Worm (Caenorhabditis elegans) whole organism, L4 larva: ENCODE data around the gene T04C9.3.

Source experiments
- Y48G9A.11 ChIP-seq: fragments of 200-800 bp; sonication (Bioruptor generic); IDR thresholded peaks from 2 replicates; pipeline ENCODE4 v1.3.6; 2022; ENCODE audit warnings: missing genetic modification reagents, missing genetic modification characterization, missing compliant biosample characterization
- aha-1 ChIP-seq: fragments of 150-350 bp; peaks from one replicate; lab custom pipeline; 2014; ENCODE audit warnings: missing biosample characterization, missing genetic modification characterization
- arid-1 ChIP-seq: fragments of 200-800 bp; sonication (Bioruptor generic); conservative IDR thresholded peaks from 2 replicates; pipeline ENCODE4 v1.3.6; 2022; ENCODE audit warnings: missing genetic modification reagents, missing genetic modification characterization, missing compliant biosample characterization
- ceh-20 ChIP-seq: fragments of 200-800 bp; sonication (Bioruptor generic); IDR thresholded peaks from 2 replicates; pipeline ENCODE4 v1.3.6; 2022; ENCODE audit warnings: missing genetic modification reagents, missing genetic modification characterization, missing compliant biosample characterization
- ceh-44 ChIP-seq: fragments of 200-800 bp; sonication (Bioruptor generic); IDR thresholded peaks from 2 replicates; pipeline ENCODE4 v1.3.6; 2022; ENCODE audit warnings: missing genetic modification reagents, missing genetic modification characterization, missing compliant biosample characterization
- ctbp-1 ChIP-seq: fragments of 200-800 bp; sonication (Bioruptor generic); IDR thresholded peaks from 2 replicates; pipeline ENCODE4 v1.3.6; 2022; ENCODE audit warnings: missing genetic modification reagents, missing genetic modification characterization, missing compliant biosample characterization
- daf-16 ChIP-seq, 3 experiments: sonication (generic microtip); optimal IDR thresholded peaks; 2 replicates each; lab custom pipeline; 2016 to 2017; ENCODE audit warnings: missing genetic modification characterization in 3 of 3, missing genetic modification reagents in 3 of 3, mild to moderate bottlenecking in 2 of 3, missing compliant biosample characterization in 2 of 3, missing biosample characterization in 1 of 3, moderate library complexity in 1 of 3
- dmd-6 ChIP-seq: fragments of 200-800 bp; sonication (Bioruptor generic); IDR thresholded peaks from 2 replicates; pipeline ENCODE4 v1.3.6; 2022; ENCODE audit warnings: missing genetic modification reagents, missing genetic modification characterization, missing compliant biosample characterization
- dmd-8 ChIP-seq: fragments of 200-800 bp; sonication (Bioruptor generic); IDR thresholded peaks from 2 replicates; pipeline ENCODE4 v1.3.6; 2022; ENCODE audit warnings: missing genetic modification characterization, missing compliant biosample characterization
- dpl-1 ChIP-seq: fragments of 150-350 bp; optimal IDR thresholded peaks from 2 replicates; lab custom pipeline; 2014; ENCODE audit warnings: missing biosample characterization, missing genetic modification reagents, missing genetic modification characterization
- dve-1 ChIP-seq: sonication (generic microtip); optimal IDR thresholded peaks from 2 replicates; lab custom pipeline; 2017; ENCODE audit warnings: antibody characterized with exemption, mild to moderate bottlenecking, missing genetic modification characterization, missing compliant biosample characterization; ENCODE audit not compliant: insufficient read depth
- egl-43 ChIP-seq: fragments of 200-800 bp; sonication (Bioruptor generic); IDR thresholded peaks from 2 replicates; pipeline ENCODE4 v1.3.6; 2022; ENCODE audit warnings: missing genetic modification reagents, missing genetic modification characterization, missing compliant biosample characterization
- hlh-30 ChIP-seq: sonication (generic microtip); optimal IDR thresholded peaks from 2 replicates; lab custom pipeline; 2017; ENCODE audit warnings: antibody characterized with exemption, mild to moderate bottlenecking, missing genetic modification characterization, missing compliant biosample characterization; ENCODE audit not compliant: insufficient read depth
- hmg-1.1 ChIP-seq: fragments of 200-800 bp; sonication (Bioruptor generic); IDR thresholded peaks from 2 replicates; pipeline ENCODE4 v1.3.6; 2022; ENCODE audit warnings: missing genetic modification reagents, missing genetic modification characterization, missing compliant biosample characterization
- jun-1 ChIP-seq: fragments of 150-350 bp; optimal IDR thresholded peaks from 2 replicates; lab custom pipeline; 2014; ENCODE audit warnings: missing biosample characterization, missing genetic modification reagents, missing genetic modification characterization
- lin-29 ChIP-seq: fragments of 200-800 bp; sonication (Bioruptor generic); IDR thresholded peaks from 2 replicates; pipeline ENCODE4 v1.3.6; 2022; ENCODE audit warnings: missing genetic modification reagents, missing genetic modification characterization, missing compliant biosample characterization
- lin-38 ChIP-seq: fragments of 200-800 bp; sonication (Bioruptor generic); IDR thresholded peaks from 2 replicates; pipeline ENCODE4 v1.3.6; 2022; ENCODE audit warnings: missing genetic modification reagents, missing genetic modification characterization, missing compliant biosample characterization
- lir-3 ChIP-seq: sonication (generic microtip); optimal IDR thresholded peaks from 2 replicates; lab custom pipeline; 2016; ENCODE audit warnings: mild to moderate bottlenecking, missing genetic modification characterization, missing compliant biosample characterization
- lsy-2 ChIP-seq, 2 experiments: fragments of 150-350 bp in 1 of 2; sonication (generic microtip) in 1 of 2; optimal IDR thresholded peaks; 2 replicates each; lab custom pipeline; 2014 to 2017; ENCODE audit warnings: missing biosample characterization in 2 of 2, missing genetic modification characterization in 2 of 2
- mes-2 ChIP-seq: sonication (generic microtip); optimal IDR thresholded peaks from 2 replicates; lab custom pipeline; 2016; ENCODE audit warnings: missing genotype, mild to moderate bottlenecking, missing genetic modification characterization, missing compliant biosample characterization; ENCODE audit not compliant: poor library complexity, severe bottlenecking
- mxl-3 ChIP-seq: fragments of 200-800 bp; sonication (Bioruptor generic); optimal IDR thresholded peaks from 2 replicates; lab custom pipeline; 2018; ENCODE audit warnings: mild to moderate bottlenecking, missing genetic modification characterization, missing compliant biosample characterization
- nhr-42 ChIP-seq: fragments of 200-800 bp; sonication (Bioruptor generic); IDR thresholded peaks from 2 replicates; pipeline ENCODE4 v1.3.6; 2022; ENCODE audit warnings: missing genetic modification characterization, missing compliant biosample characterization
- nhr-6 ChIP-seq: fragments of 150-350 bp; optimal IDR thresholded peaks from 2 replicates; lab custom pipeline; 2014; ENCODE audit warnings: missing biosample characterization, missing genetic modification characterization
- pqm-1 ChIP-seq: sonication (generic microtip); optimal IDR thresholded peaks from 2 replicates; lab custom pipeline; 2017; ENCODE audit warnings: missing biosample characterization, missing genetic modification characterization
- rbr-2 ChIP-seq: sonication (generic microtip); optimal IDR thresholded peaks from 2 replicates; lab custom pipeline; 2016; ENCODE audit warnings: missing genotype, missing genetic modification characterization, missing compliant biosample characterization
- snpc-4 ChIP-seq: fragments of 150-350 bp; optimal IDR thresholded peaks from 2 replicates; lab custom pipeline; 2014; ENCODE audit warnings: missing biosample characterization, missing genetic modification characterization
- unc-130 ChIP-seq: sonication (generic microtip); optimal IDR thresholded peaks from 2 replicates; lab custom pipeline; 2016; ENCODE audit warnings: missing genetic modification reagents, missing genetic modification characterization, missing compliant biosample characterization
- unc-62 ChIP-seq, 3 experiments: fragments of 150-350 bp in 1 of 3; sonication (generic microtip); optimal IDR thresholded peaks in 2 of 3; peaks in 1 of 3; 1 replicate in 1 of 3; 2 replicates in 2 of 3; lab custom pipeline; 2014 to 2017; ENCODE audit warnings: missing biosample characterization in 3 of 3, missing genetic modification characterization in 3 of 3, missing genetic modification reagents in 3 of 3, missing genotype in 1 of 3
- vab-7 ChIP-seq: fragments of 200-800 bp; sonication (Bioruptor generic); IDR thresholded peaks from 2 replicates; pipeline ENCODE4 v1.3.6; 2022; ENCODE audit warnings: missing genetic modification reagents, missing genetic modification characterization, missing compliant biosample characterization
- zfp-2 ChIP-seq: sonication (generic microtip); optimal IDR thresholded peaks from 2 replicates; lab custom pipeline; 2016; ENCODE audit warnings: mild to moderate bottlenecking, missing genetic modification characterization, missing compliant biosample characterization
- ztf-11 ChIP-seq: fragments of 150-350 bp; optimal IDR thresholded peaks from 2 replicates; lab custom pipeline; 2014; ENCODE audit warnings: missing biosample characterization, missing genetic modification characterization

The T04C9.3 gene

DNA sequence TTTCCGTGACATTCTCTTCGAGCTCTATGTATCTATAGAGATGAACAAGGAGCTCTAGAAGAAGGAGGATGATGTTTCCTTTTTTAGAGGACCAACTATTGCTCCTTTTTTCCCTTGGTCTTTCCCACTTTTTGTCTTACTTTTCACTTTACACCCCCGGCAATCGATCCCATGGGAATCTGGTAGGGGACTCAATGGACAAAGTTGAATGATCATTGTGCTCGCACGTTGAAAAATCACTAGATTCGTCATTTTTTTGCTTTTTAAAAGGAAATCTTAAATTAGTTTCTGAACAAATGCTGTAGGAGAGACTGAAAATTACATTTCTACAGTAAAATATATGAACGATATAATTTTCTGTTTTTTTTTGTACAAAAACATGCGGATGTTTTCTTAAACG lies 16.6 kb downstream of the T04C9.3 start:
- TF ChIP-seq unc-62 (GFP tag; optimal IDR thresholded peaks at IDR 0.05 in 1 of 2; lab: Kevin White, UChicago) (peak in 1 of 2 experiments; percentile 39), unc-62 (tag; optimal IDR thresholded peaks at IDR 0.05; lab: Kevin White, UChicago) (no peak), ctbp-1 (GFP tag; lab: Robert Waterston, UW) (no peak), jun-1 (tag; lab: Kevin White, UChicago) (no peak), aha-1 (tag; lab: Kevin White, UChicago) (peak; percentile 96), ztf-11 (tag; lab: Kevin White, UChicago) (no peak)

DNA sequence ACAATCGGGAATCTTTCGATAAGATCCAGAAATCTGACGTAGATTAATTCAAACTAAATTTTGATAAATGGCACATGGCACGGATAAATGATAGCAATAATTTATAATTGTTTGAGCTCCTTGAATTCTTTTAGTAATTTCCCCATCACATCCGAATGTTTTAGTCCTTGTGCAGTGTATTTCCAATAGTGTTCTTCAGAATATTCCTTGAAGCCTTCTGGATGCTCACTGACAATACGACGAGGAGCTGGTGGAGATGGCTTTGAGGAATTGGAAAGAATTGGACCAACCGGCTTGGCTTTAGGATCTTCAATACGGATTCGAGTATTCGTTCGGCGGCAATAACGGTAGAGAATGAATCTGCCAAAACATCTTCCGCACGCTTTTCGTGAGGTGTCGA lies 21.0 kb downstream of the T04C9.3 start:
- TF ChIP-seq dmd-6 (GFP tag; lab: Robert Waterston, UW) (peak; percentile 9; the same call in 1 of the 2 replicates), mxl-3 (GFP tag; lab: Kevin White, UChicago) (no peak), zfp-2 (tag; lab: Kevin White, UChicago) (no peak)

DNA sequence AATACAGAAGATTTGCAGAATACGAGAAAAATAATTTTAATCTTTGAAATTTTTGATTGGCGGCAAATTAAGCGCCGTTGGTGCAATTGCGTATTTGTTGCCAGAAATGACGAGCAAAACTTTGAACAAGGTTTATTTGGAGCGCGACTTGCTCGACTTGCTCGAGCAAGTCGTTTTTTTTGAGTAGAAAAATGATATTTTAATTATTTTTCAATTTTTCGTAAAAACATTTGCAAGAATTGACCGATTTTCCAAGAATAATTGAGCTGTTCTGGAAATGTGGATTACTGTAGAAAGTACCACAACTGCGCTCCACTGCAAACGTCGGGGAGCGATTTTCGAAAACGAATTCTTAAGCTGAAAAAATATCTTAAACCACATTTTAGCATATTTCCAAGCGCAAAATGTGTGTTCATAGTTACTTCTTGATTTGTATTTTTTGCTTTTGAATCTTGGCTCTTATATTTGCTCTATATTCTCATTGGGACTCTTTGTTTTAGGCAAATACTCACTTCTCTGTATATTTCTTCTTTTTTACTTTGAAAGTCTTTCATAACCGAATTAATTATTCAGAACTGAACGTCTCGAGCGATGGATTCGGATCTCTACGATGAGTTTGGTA lies 23.7 kb downstream of the T04C9.3 start, which contains the start of the genes gcna-1 and eftu-2:
Gene gcna-1 (minus strand): TSS at position 96 of the 622 bp plus-strand sequence.
Gene eftu-2 (plus strand): TSS at position 572 of the 622 bp plus-strand sequence.
- TF ChIP-seq ceh-20 (GFP tag; lab: Robert Waterston, UW): no peak
- TF ChIP-seq rbr-2: peak; percentile 3
- TF ChIP-seq dpl-1 (GFP tag; lab: Kevin White, UChicago): peak; percentile 82
- TF ChIP-seq lsy-2 (tag; optimal IDR thresholded peaks at IDR 0.05; lab: Kevin White, UChicago): peak in 1 of 2 experiments; percentile 92
- peak; percentile 77 for TF ChIP-seq lin-38 (GFP tag; lab: Robert Waterston, UW)
- TF ChIP-seq daf-16 (GFP tag; optimal IDR thresholded peaks at IDR 0.05; lab: Kevin White, UChicago): no peak
- no peak for TF ChIP-seq daf-16 (tag; optimal IDR thresholded peaks at IDR 0.05; lab: Kevin White, UChicago)
- TF ChIP-seq hlh-30: no peak
- TF ChIP-seq, all 104 proteins: peak for 4

DNA sequence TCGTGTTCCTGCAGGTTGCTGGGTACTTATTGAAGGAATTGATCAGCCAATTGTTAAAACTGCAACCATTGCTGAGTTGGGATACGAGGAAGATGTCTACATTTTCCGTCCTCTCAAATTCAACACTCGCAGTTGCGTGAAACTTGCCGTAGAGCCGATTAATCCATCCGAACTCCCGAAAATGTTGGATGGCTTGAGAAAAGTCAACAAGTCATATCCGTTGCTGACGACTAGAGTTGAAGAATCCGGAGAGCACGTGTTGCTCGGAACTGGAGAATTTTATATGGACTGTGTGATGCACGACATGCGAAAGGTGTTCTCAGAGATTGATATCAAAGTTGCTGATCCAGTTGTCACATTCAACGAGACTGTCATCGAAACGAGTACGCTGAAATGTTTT lies 25.9 kb downstream of the T04C9.3 start:
- peak in 1 of 2 experiments; percentile 91 for TF ChIP-seq unc-62 (GFP tag; optimal IDR thresholded peaks at IDR 0.05 in 1 of 2; lab: Kevin White, UChicago)
- no peak for TF ChIP-seq unc-62 (tag; optimal IDR thresholded peaks at IDR 0.05; lab: Kevin White, UChicago)
- TF ChIP-seq zfp-2 (tag; lab: Kevin White, UChicago): no peak
- TF ChIP-seq aha-1 (tag; lab: Kevin White, UChicago): no peak

DNA sequence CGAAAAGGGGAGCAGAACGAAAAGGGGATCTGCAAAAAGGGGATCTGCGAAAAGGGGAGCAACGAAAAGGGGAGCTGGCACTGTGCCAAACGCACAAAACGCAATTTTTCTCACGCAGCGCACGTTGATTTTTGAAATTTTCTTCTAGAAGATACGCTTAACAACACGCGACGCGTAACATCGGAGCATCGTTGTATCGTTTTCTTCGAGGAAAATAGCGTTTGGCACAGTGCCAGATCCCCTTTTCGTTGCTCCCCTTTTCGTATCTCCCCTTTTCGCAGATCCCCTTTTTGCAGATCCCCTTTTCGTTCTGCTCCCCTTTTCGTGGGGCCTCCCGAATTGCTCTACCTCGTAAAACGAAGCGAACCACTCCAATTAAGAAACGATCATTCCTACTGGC lies 27.6 kb downstream of the T04C9.3 start:
- TF ChIP-seq ctbp-1 (GFP tag; lab: Robert Waterston, UW): 0 out of 2 replicates have a peak, but pooled peaks have one; percentile 16
- peak; percentile 16 for TF ChIP-seq mes-2
- TF ChIP-seq egl-43: 0 out of 2 replicates have a peak, but pooled peaks have one; percentile 51
- peak; percentile 46 for TF ChIP-seq vab-7 (GFP tag; lab: Robert Waterston, UW)
- TF ChIP-seq hmg-1.1 (GFP tag; lab: Robert Waterston, UW): peak; percentile 51; the same call in 1 of the 2 replicates
- TF ChIP-seq lin-38 (GFP tag; lab: Robert Waterston, UW): peak; percentile 52; the same call in 1 of the 2 replicates
- peak; percentile 77; the same call in 1 of the 2 replicates for TF ChIP-seq Y48G9A.11 (GFP tag; lab: Robert Waterston, UW)
- peak; percentile 15; the same call in 1 of the 2 replicates for TF ChIP-seq ceh-20 (GFP tag; lab: Robert Waterston, UW)
- peak; percentile 31; the same call in 1 of the 2 replicates for TF ChIP-seq ceh-44 (GFP tag; lab: Robert Waterston, UW)

DNA sequence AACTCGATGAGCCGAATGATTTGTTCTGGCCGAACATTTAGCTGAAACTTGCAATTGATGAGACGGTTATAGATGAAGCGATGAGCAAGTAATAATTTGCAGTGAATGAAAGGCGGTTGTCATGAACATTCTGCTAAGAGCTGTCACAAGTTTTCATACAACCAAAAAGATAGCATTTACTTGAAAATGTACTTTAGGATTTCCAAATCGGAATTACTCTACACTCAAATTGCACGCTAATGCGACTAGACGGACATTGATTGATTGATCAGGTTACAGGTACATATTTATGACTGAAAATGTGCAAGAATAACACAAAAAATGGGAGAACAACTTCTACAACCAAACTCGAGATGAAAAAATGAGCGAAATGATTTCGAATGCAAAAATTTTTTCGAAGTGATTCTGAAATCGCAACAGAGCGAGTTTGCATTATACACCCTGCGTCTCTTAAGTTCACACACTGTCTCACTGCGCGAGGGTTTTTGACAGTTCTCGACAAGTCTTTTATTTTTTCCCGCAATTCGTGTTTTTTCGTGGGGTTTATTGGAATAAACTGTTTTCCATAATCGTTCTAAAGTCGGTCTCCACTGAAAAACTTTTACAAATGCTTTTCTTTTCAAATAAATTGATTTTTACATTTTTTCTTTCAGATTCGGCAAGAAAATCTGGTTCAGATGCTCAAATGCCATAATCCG lies 34.2 kb downstream of the T04C9.3 start, which contains the start of the genes npp-10 and cyk-3:
Gene npp-10 (minus strand): TSS at position 51 of the 698 bp plus-strand sequence.
Gene cyk-3 (plus strand): TSS at position 648 of the 698 bp plus-strand sequence.
- no peak for TF ChIP-seq lin-29
- peak; percentile 21 for TF ChIP-seq nhr-6 (tag; lab: Kevin White, UChicago)
- TF ChIP-seq pqm-1: no peak
- peak; percentile 51 for TF ChIP-seq dpl-1 (GFP tag; lab: Kevin White, UChicago)
- TF ChIP-seq dve-1 (tag; lab: Kevin White, UChicago): no peak
- TF ChIP-seq lir-3: no peak
- TF ChIP-seq arid-1 (GFP tag; lab: Robert Waterston, UW): no peak
- no peak for TF ChIP-seq nhr-42 (GFP tag; lab: Robert Waterston, UW)
- TF ChIP-seq aha-1 (tag; lab: Kevin White, UChicago): peak; percentile 95
- TF ChIP-seq mes-2: peak; percentile 67
- TF ChIP-seq unc-130 (GFP tag; lab: Kevin White, UChicago): peak; percentile 32
- TF ChIP-seq dmd-8: no peak
- peak; percentile 94 for TF ChIP-seq lin-38 (GFP tag; lab: Robert Waterston, UW)
- TF ChIP-seq snpc-4 (tag; lab: Kevin White, UChicago): no peak
